Worm (Caenorhabditis elegans) whole organism, late embryonic: ENCODE data around the gene Y73F4A.3.

ENCODE experiments used
- C08G9.2 ChIP-seq: sonication (generic microtip); optimal IDR thresholded peaks from 2 replicates; lab custom pipeline; 2016; ENCODE audit warnings: mild to moderate bottlenecking, missing genetic modification characterization, moderate library complexity, missing compliant biosample characterization
- F13H6.1 ChIP-seq: sonication (generic microtip); optimal IDR thresholded peaks from 2 replicates; lab custom pipeline; 2016; ENCODE audit warnings: missing genetic modification characterization, missing compliant biosample characterization
- K09A11.1 ChIP-seq: sonication (generic microtip); optimal IDR thresholded peaks from 2 replicates; lab custom pipeline; 2017; ENCODE audit warnings: antibody characterized with exemption, mild to moderate bottlenecking, missing genetic modification characterization, missing compliant biosample characterization; ENCODE audit not compliant: insufficient read depth
- ama-1 ChIP-seq: fragments of 150-350 bp; optimal IDR thresholded peaks from 2 replicates; lab custom pipeline; 2014
- ceh-2 ChIP-seq: sonication (generic microtip); optimal IDR thresholded peaks from 2 replicates; lab custom pipeline; 2016; ENCODE audit warnings: missing genotype, missing genetic modification characterization, missing compliant biosample characterization
- lim-6 ChIP-seq: sonication (generic microtip); optimal IDR thresholded peaks from 2 replicates; lab custom pipeline; 2016; ENCODE audit warnings: missing genetic modification characterization, missing compliant biosample characterization
- lin-11 ChIP-seq: fragments of 200-800 bp; sonication (Bioruptor generic); optimal IDR thresholded peaks from 2 replicates; lab custom pipeline; 2018; ENCODE audit warnings: mild to moderate bottlenecking, missing genetic modification characterization, missing compliant biosample characterization
- nhr-11 ChIP-seq: fragments of 150-350 bp; optimal IDR thresholded peaks from 2 replicates; lab custom pipeline; 2014; ENCODE audit warnings: missing biosample characterization, missing genetic modification characterization
- nhr-232 ChIP-seq: sonication (generic microtip); optimal IDR thresholded peaks from 2 replicates; lab custom pipeline; 2016; ENCODE audit warnings: missing genetic modification characterization, missing compliant biosample characterization
- pqm-1 ChIP-seq: sonication (generic microtip); optimal IDR thresholded peaks from 2 replicates; lab custom pipeline; 2016; ENCODE audit warnings: missing genetic modification characterization, missing compliant biosample characterization

ce11 chrIV:9040393-9040792, at the start of gene Y73F4A.3:
- TF ChIP-seq nhr-232 (tag; lab: Kevin White, UChicago) = no peak
- TF ChIP-seq ama-1 (lab: Kevin White, UChicago) = no peak
- TF ChIP-seq ceh-2 (tag; lab: Kevin White, UChicago) = no peak
- no peak for TF ChIP-seq C08G9.2 (tag; lab: Kevin White, UChicago)
- no peak for TF ChIP-seq K09A11.1 (tag; lab: Kevin White, UChicago)
- TF ChIP-seq F13H6.1 (tag; lab: Kevin White, UChicago) = no peak
- TF ChIP-seq nhr-11 (tag; lab: Kevin White, UChicago) = no peak
- no peak for TF ChIP-seq pqm-1
- no peak for TF ChIP-seq lim-6
- TF ChIP-seq lin-11 (tag; lab: Kevin White, UChicago) = no peak
